Fruit fly (Drosophila melanogaster) whole organism, wandering third instar larva: ENCODE results near the gene Nak.
A peak's percentile ranks its signal among the peaks of the same experiment; 100 is the strongest.

Source experiments
- Abd-B ChIP-seq: fragments of >200 bp; optimal IDR thresholded peaks from 2 replicates; lab custom pipeline; 2017; ENCODE audit warnings: missing biosample characterization, missing genetic modification characterization
- CG32264 ChIP-seq: fragments of 200-800 bp; sonication (Bioruptor generic); optimal IDR thresholded peaks from 2 replicates; lab custom pipeline; 2016; ENCODE audit warnings: missing biosample characterization, missing genetic modification characterization
- CG9705 ChIP-seq: fragments of 200-800 bp; sonication (Bioruptor generic); optimal IDR thresholded peaks from 2 replicates; lab custom pipeline; 2018; ENCODE audit warnings: missing biosample characterization, mild to moderate bottlenecking, missing genetic modification characterization
- CrebA ChIP-seq: fragments of 200-800 bp; sonication (Bioruptor generic); optimal IDR thresholded peaks from 2 replicates; lab custom pipeline; 2016; ENCODE audit warnings: missing biosample characterization, mild to moderate bottlenecking, missing genetic modification characterization, borderline replicate concordance
- Dfd ChIP-seq: fragments of >200 bp; optimal IDR thresholded peaks from 2 replicates; lab custom pipeline; 2017; ENCODE audit warnings: missing biosample characterization, missing genetic modification characterization
- Dif ChIP-seq: fragments of 200-275, 200-300 bp; sonication (Bioruptor generic); optimal IDR thresholded peaks from 2 replicates; lab custom pipeline; 2018; ENCODE audit warnings: missing biosample characterization, missing genetic modification characterization; ENCODE audit not compliant: partially characterized antibody
- GATAd ChIP-seq: sonication (Bioruptor generic); optimal IDR thresholded peaks from 2 replicates; lab custom pipeline; 2016; ENCODE audit warnings: missing biosample characterization, missing genetic modification characterization
- HLH106 ChIP-seq: fragments of 200-800 bp; optimal IDR thresholded peaks from 3 replicates; lab custom pipeline; 2019; ENCODE audit warnings: missing biosample characterization, mild to moderate bottlenecking, missing genetic modification characterization, moderate library complexity
- Hr78 ChIP-seq: fragments of >200 bp; optimal IDR thresholded peaks from 2 replicates; lab custom pipeline; 2017; ENCODE audit warnings: missing biosample characterization, missing genetic modification characterization
- Hr83 ChIP-seq: fragments of 200-300 bp; sonication (Bioruptor generic); optimal IDR thresholded peaks from 2 replicates; lab custom pipeline; 2016; ENCODE audit warnings: missing biosample characterization, mild to moderate bottlenecking, missing genetic modification characterization, moderate library complexity; ENCODE audit not compliant: poor library complexity, severe bottlenecking
- Jra ChIP-seq: sonication (Bioruptor generic); optimal IDR thresholded peaks from 2 replicates; lab custom pipeline; 2016; ENCODE audit warnings: missing biosample characterization, missing genetic modification characterization
- Myc ChIP-seq: fragments of >200 bp; optimal IDR thresholded peaks from 2 replicates; lab custom pipeline; 2017
- N ChIP-seq: fragments of >200 bp; optimal IDR thresholded peaks from 2 replicates; lab custom pipeline; 2018; ENCODE audit warnings: missing biosample characterization, missing external identifiers, missing genetic modification characterization
- OdsH ChIP-seq: fragments of 200-800 bp; sonication (Bioruptor generic); optimal IDR thresholded peaks from 2 replicates; lab custom pipeline; 2016; ENCODE audit warnings: missing biosample characterization, mild to moderate bottlenecking, missing genetic modification characterization
- Rel ChIP-seq, 2 experiments: fragments of 200-800 bp; sonication (Bioruptor generic) in 1 of 2; optimal IDR thresholded peaks; 2 replicates in 1 of 2; 3 replicates in 1 of 2; lab custom pipeline; 2016 to 2019; ENCODE audit warnings: mild to moderate bottlenecking in 2 of 2, missing biosample characterization in 2 of 2, missing genetic modification characterization in 2 of 2, moderate library complexity in 1 of 2
- Sp1 ChIP-seq: fragments of 200-800 bp; sonication (Bioruptor generic); optimal IDR thresholded peaks from 3 replicates; lab custom pipeline; 2019; ENCODE audit warnings: missing biosample characterization, mild to moderate bottlenecking, missing genetic modification characterization, moderate library complexity
- Vsx2 ChIP-seq: fragments of 200-300, 225-300 bp; sonication (Bioruptor generic); optimal IDR thresholded peaks from 2 replicates; lab custom pipeline; 2018; ENCODE audit warnings: missing biosample characterization, missing genetic modification characterization; ENCODE audit not compliant: partially characterized antibody
- br ChIP-seq: fragments of 200-800 bp; sonication (Bioruptor generic); optimal IDR thresholded peaks from 2 replicates; lab custom pipeline; 2016; ENCODE audit warnings: missing biosample characterization, missing genetic modification characterization
- brk ChIP-seq: fragments of 200-800 bp; sonication (Bioruptor generic); optimal IDR thresholded peaks from 2 replicates; lab custom pipeline; 2016; ENCODE audit warnings: missing biosample characterization, mild to moderate bottlenecking, missing genetic modification characterization
- dl ChIP-seq, 2 experiments: fragments of 175-275, 200-275 bp in 1 of 2; fragments of 200-275 bp in 1 of 2; sonication (Bioruptor generic); optimal IDR thresholded peaks; lab custom pipeline; 2018; ENCODE audit warnings: mild to moderate bottlenecking in 2 of 2, missing biosample characterization in 2 of 2, missing genetic modification characterization in 2 of 2, moderate library complexity in 2 of 2; ENCODE audit not compliant: partially characterized antibody in 2 of 2, insufficient read depth in 1 of 2
- dmrt93B ChIP-seq: fragments of 200-800 bp; sonication (Bioruptor generic); optimal IDR thresholded peaks from 2 replicates; lab custom pipeline; 2018; ENCODE audit warnings: missing biosample characterization, mild to moderate bottlenecking, missing genetic modification characterization
- dsf ChIP-seq: sonication (Bioruptor generic); optimal IDR thresholded peaks from 2 replicates; lab custom pipeline; 2016; ENCODE audit warnings: missing biosample characterization, missing genetic modification characterization, borderline replicate concordance
- ey ChIP-seq: fragments of 200-800 bp; sonication (Bioruptor generic); optimal IDR thresholded peaks from 2 replicates; lab custom pipeline; 2016; ENCODE audit warnings: missing biosample characterization, missing genetic modification characterization
- foxo ChIP-seq, 2 experiments: fragments of 200-800 bp; sonication (Bioruptor generic); optimal IDR thresholded peaks; 2 replicates in 1 of 2; 3 replicates in 1 of 2; lab custom pipeline; 2016 to 2017; ENCODE audit warnings: missing biosample characterization in 2 of 2, missing genetic modification characterization in 2 of 2
- fru ChIP-seq: fragments of 200-800 bp; sonication (Bioruptor generic); optimal IDR thresholded peaks from 3 replicates; lab custom pipeline; 2016; ENCODE audit warnings: missing biosample characterization, mild to moderate bottlenecking, missing genetic modification characterization
- h ChIP-seq: fragments of 200-800 bp; sonication (Bioruptor generic); optimal IDR thresholded peaks from 3 replicates; lab custom pipeline; 2016; ENCODE audit warnings: missing biosample characterization, mild to moderate bottlenecking, missing genetic modification characterization
- jim ChIP-seq: fragments of 175-275, 200-325 bp; sonication (Bioruptor generic); optimal IDR thresholded peaks from 2 replicates; lab custom pipeline; 2016; ENCODE audit warnings: missing biosample characterization, mild to moderate bottlenecking, missing genetic modification characterization
- lola ChIP-seq: fragments of >200 bp; optimal IDR thresholded peaks from 2 replicates; lab custom pipeline; 2017; ENCODE audit warnings: missing biosample characterization, missing genetic modification characterization
- pan ChIP-seq: fragments of >200 bp; optimal IDR thresholded peaks from 2 replicates; lab custom pipeline; 2017
- psq ChIP-seq: fragments of 200-800 bp; sonication (Bioruptor generic); optimal IDR thresholded peaks from 3 replicates; lab custom pipeline; 2017; ENCODE audit warnings: missing biosample characterization, mild to moderate bottlenecking, missing genetic modification characterization, moderate library complexity
- rgr ChIP-seq: fragments of 200-800 bp; sonication (Bioruptor generic); optimal IDR thresholded peaks from 3 replicates; lab custom pipeline; 2016; ENCODE audit warnings: missing biosample characterization, mild to moderate bottlenecking, missing genetic modification characterization
- sage ChIP-seq: fragments of 200-800 bp; sonication (Bioruptor generic); optimal IDR thresholded peaks from 2 replicates; lab custom pipeline; 2016; ENCODE audit warnings: missing biosample characterization, mild to moderate bottlenecking, missing genetic modification characterization
- sv ChIP-seq: fragments of 200-800 bp; sonication (Bioruptor generic); optimal IDR thresholded peaks from 3 replicates; lab custom pipeline; 2016; ENCODE audit warnings: missing biosample characterization, missing genetic modification characterization
- tai ChIP-seq: sonication (Bioruptor generic); optimal IDR thresholded peaks from 2 replicates; lab custom pipeline; 2016; ENCODE audit warnings: missing biosample characterization, missing genetic modification characterization
- usp ChIP-seq: fragments of >200 bp; optimal IDR thresholded peaks from 2 replicates; lab custom pipeline; 2017; ENCODE audit warnings: missing biosample characterization, missing genetic modification characterization
- woc ChIP-seq: sonication (Bioruptor generic); optimal IDR thresholded peaks from 2 replicates; lab custom pipeline; 2016; ENCODE audit warnings: missing biosample characterization, mild to moderate bottlenecking, missing genetic modification characterization

Nak gene

dm6 chr2L:18980982-18981381, 12.4 kb upstream of the Nak start:
- TF ChIP-seq Abd-B (GFP tag; lab: Kevin White, UChicago) (no peak), N (no peak), lola (GFP tag; lab: Kevin White, UChicago) (no peak), tai (GFP tag; lab: Kevin White, UChicago) (no peak), Sp1 (GFP tag; lab: Kevin White, UChicago) (no peak), Rel (GFP tag; optimal IDR thresholded peaks at IDR 0.05; lab: Kevin White, UChicago) (no peak), Rel (tag; optimal IDR thresholded peaks at IDR 0.05; lab: Kevin White, UChicago) (no peak), CrebA (GFP tag; lab: Kevin White, UChicago) (no peak)

dm6 chr2L:18979407-18979806, 10.9 kb upstream of the Nak start:
- TF ChIP-seq Hr78 (no peak), Myc (lab: Kevin White, UChicago) (no peak)

dm6 chr2L:18978923-18979322, 10.4 kb upstream of the Nak start:
- TF ChIP-seq GATAd (GFP tag; lab: Kevin White, UChicago) (no peak), Rel (GFP tag; optimal IDR thresholded peaks at IDR 0.05; lab: Kevin White, UChicago) (no peak), Rel (tag; optimal IDR thresholded peaks at IDR 0.05; lab: Kevin White, UChicago) (no peak), Vsx2 (GFP tag; lab: Kevin White, UChicago) (no peak), OdsH (no peak), dmrt93B (no peak), HLH106 (tag; lab: Kevin White, UChicago) (no peak), fru (GFP tag; lab: Kevin White, UChicago) (no peak), usp (no peak), woc (GFP tag; lab: Kevin White, UChicago) (no peak), N (no peak), psq (no peak), Jra (no peak), Hr83 (GFP tag; lab: Kevin White, UChicago) (no peak), lola (GFP tag; lab: Kevin White, UChicago) (no peak), rgr (GFP tag; lab: Kevin White, UChicago) (no peak), Dif (GFP tag; lab: Kevin White, UChicago) (no peak), CrebA (GFP tag; lab: Kevin White, UChicago) (no peak)

dm6 chr2L:18976749-18977148, 8.2 kb upstream of the Nak start:
- TF ChIP-seq Rel (GFP tag; optimal IDR thresholded peaks at IDR 0.05; lab: Kevin White, UChicago) (no peak), Rel (tag; optimal IDR thresholded peaks at IDR 0.05; lab: Kevin White, UChicago) (no peak), OdsH (no peak), CrebA (GFP tag; lab: Kevin White, UChicago) (no peak), woc (GFP tag; lab: Kevin White, UChicago) (no peak), h (GFP tag; lab: Kevin White, UChicago) (no peak), HLH106 (tag; lab: Kevin White, UChicago) (no peak)

- TF ChIP-seq h (GFP tag; lab: Kevin White, UChicago) (peak; percentile 83), CrebA (GFP tag; lab: Kevin White, UChicago) (no peak), Rel (GFP tag; optimal IDR thresholded peaks at IDR 0.05; lab: Kevin White, UChicago) (no peak), Rel (tag; optimal IDR thresholded peaks at IDR 0.05; lab: Kevin White, UChicago) (peak; percentile 57), GATAd (GFP tag; lab: Kevin White, UChicago) (peak; percentile 64), Abd-B (GFP tag; lab: Kevin White, UChicago) (no peak), pan (lab: Kevin White, UChicago) (no peak), HLH106 (tag; lab: Kevin White, UChicago) (peak; percentile 80), CG9705 (GFP tag; lab: Kevin White, UChicago) (peak; percentile 69), Vsx2 (GFP tag; lab: Kevin White, UChicago) (no peak), Myc (lab: Kevin White, UChicago) (no peak), dsf (peak; percentile 32), psq (peak; percentile 57), dl (GFP tag; optimal IDR thresholded peaks at IDR 0.05; lab: Kevin White, UChicago; ENCODE audit: insufficient read depth in 1 of 2, partially characterized antibody in 2 of 2) (no peak), dmrt93B (no peak), Hr78 (no peak), Dfd (GFP tag; lab: Kevin White, UChicago) (no peak), brk (no peak), rgr (GFP tag; lab: Kevin White, UChicago) (peak; percentile 76), ey (peak; percentile 52), br (peak; percentile 71), Hr83 (GFP tag; lab: Kevin White, UChicago) (peak; percentile 22), jim (GFP tag; lab: Kevin White, UChicago) (no peak), sv (GFP tag; lab: Kevin White, UChicago) (peak; percentile 48), Sp1 (GFP tag; lab: Kevin White, UChicago) (peak; percentile 85), foxo (GFP tag; optimal IDR thresholded peaks at IDR 0.05; lab: Kevin White, UChicago) (peak in 1 of 2 experiments; percentile 81), lola (GFP tag; lab: Kevin White, UChicago) (no peak), Jra (peak; percentile 79), CG32264 (GFP tag; lab: Kevin White, UChicago) (peak; percentile 20), sage (GFP tag; lab: Kevin White, UChicago) (peak; percentile 24), Dif (GFP tag; lab: Kevin White, UChicago) (peak; percentile 60), OdsH (peak; percentile 78)
Observed at dm6 chr2L:18974063-18974779, 5.7 kb upstream of the Nak start, which contains the start of the genes L2HGDH and CG10431. Gene L2HGDH, minus strand, starts transcription at chr2L:18974448. Gene CG10431, plus strand, starts transcription at chr2L:18974710.
